Fruit fly (Drosophila melanogaster) whole organism, prepupa: ENCODE data around the gene NijB.

Experiments
- Blimp-1 ChIP-seq: fragments of 200-800 bp; sonication (Bioruptor generic); optimal IDR thresholded peaks from 3 replicates; lab custom pipeline; 2017; ENCODE audit warnings: missing biosample characterization, missing genetic modification characterization, mild to moderate bottlenecking, moderate library complexity, missing genetic modification reagents
- CG6792 ChIP-seq: fragments of 200-800 bp; sonication (Bioruptor generic); optimal IDR thresholded peaks from 3 replicates; lab custom pipeline; 2016; ENCODE audit warnings: missing biosample characterization, missing genetic modification characterization
- CG6854 ChIP-seq: fragments of 200-800 bp; sonication (Bioruptor generic); optimal IDR thresholded peaks from 2 replicates; lab custom pipeline; 2017; ENCODE audit warnings: missing biosample characterization, mild to moderate bottlenecking, missing genetic modification characterization
- CG8319 ChIP-seq: fragments of 200-800 bp; sonication (Bioruptor generic); optimal IDR thresholded peaks from 3 replicates; lab custom pipeline; 2016; ENCODE audit warnings: missing biosample characterization, missing genetic modification characterization
- CG8632 ChIP-seq: fragments of 200-800 bp; sonication (Bioruptor generic); optimal IDR thresholded peaks from 3 replicates; lab custom pipeline; 2016; ENCODE audit warnings: missing biosample characterization, missing genetic modification characterization
- Gug ChIP-seq: fragments of 200-800 bp; sonication (Bioruptor generic); IDR thresholded peaks from 2 replicates; pipeline ENCODE4 v1.3.6; 2022; ENCODE audit warnings: missing biosample characterization, missing genetic modification characterization
- Hr4 ChIP-seq: fragments of 200-800 bp; sonication (Bioruptor generic); optimal IDR thresholded peaks from 3 replicates; lab custom pipeline; 2016; ENCODE audit warnings: missing biosample characterization, missing genetic modification characterization
- Lpt ChIP-seq: fragments of 200-800 bp; sonication (Bioruptor generic); optimal IDR thresholded peaks from 3 replicates; lab custom pipeline; 2016; ENCODE audit warnings: missing biosample characterization, missing genetic modification characterization
- Smox ChIP-seq: fragments of 200-800 bp; sonication (Bioruptor generic); optimal IDR thresholded peaks from 3 replicates; lab custom pipeline; 2016; ENCODE audit warnings: missing biosample characterization, missing genetic modification characterization
- Sox14 ChIP-seq: fragments of 200-800 bp; sonication (Bioruptor generic); optimal IDR thresholded peaks from 3 replicates; lab custom pipeline; 2016; ENCODE audit warnings: missing biosample characterization, missing genetic modification characterization
- acj6 ChIP-seq: fragments of 200-800 bp; sonication (Bioruptor generic); optimal IDR thresholded peaks from 3 replicates; lab custom pipeline; 2016; ENCODE audit warnings: missing biosample characterization, missing genetic modification characterization
- dac ChIP-seq: fragments of 200-800 bp; sonication (Bioruptor generic); optimal IDR thresholded peaks from 2 replicates; lab custom pipeline; 2017; ENCODE audit warnings: missing biosample characterization, mild to moderate bottlenecking, missing genetic modification characterization
- fd85E ChIP-seq: fragments of 200-800 bp; sonication (Bioruptor generic); optimal IDR thresholded peaks from 3 replicates; lab custom pipeline; 2016; ENCODE audit warnings: missing biosample characterization, missing genetic modification characterization
- lz ChIP-seq: fragments of 200-800 bp; sonication (Bioruptor generic); optimal IDR thresholded peaks from 3 replicates; lab custom pipeline; 2016; ENCODE audit warnings: missing biosample characterization, missing genetic modification characterization

- no peak for TF ChIP-seq lz (GFP tag; lab: Kevin White, UChicago)
- no peak for TF ChIP-seq acj6
- no peak for TF ChIP-seq CG8319 (GFP tag; lab: Kevin White, UChicago)
- no peak for TF ChIP-seq CG6854 (GFP tag; lab: Kevin White, UChicago)
- TF ChIP-seq fd85E = no peak
- no peak for TF ChIP-seq Gug (GFP tag; lab: Robert Waterston, UW)
- no peak for TF ChIP-seq CG8632 (GFP tag; lab: Kevin White, UChicago)
- no peak for TF ChIP-seq dac (GFP tag; lab: Kevin White, UChicago)
- no peak for TF ChIP-seq Blimp-1 (GFP tag; lab: Kevin White, UChicago)
- TF ChIP-seq CG6792 (GFP tag; lab: Kevin White, UChicago) = no peak
- no peak for TF ChIP-seq Lpt
- TF ChIP-seq Smox (GFP tag; lab: Kevin White, UChicago) = no peak
- TF ChIP-seq Sox14 (GFP tag; lab: Kevin White, UChicago) = no peak
- TF ChIP-seq Hr4 (GFP tag; lab: Kevin White, UChicago) = no peak
These were observed 31.7 kb upstream of the NijB start for dm6 chr3L:18860467-18860866.
